Worm (Caenorhabditis elegans) whole organism, early embryonic: ENCODE results near the gene srh-61.

Experiments used
- B0310.2 ChIP-seq: sonication (generic microtip); optimal IDR thresholded peaks from 2 replicates; lab custom pipeline; 2016; ENCODE audit warnings: mild to moderate bottlenecking, missing genetic modification characterization, missing compliant biosample characterization
- F13C5.2 ChIP-seq: sonication (generic microtip); optimal IDR thresholded peaks from 2 replicates; lab custom pipeline; 2017; ENCODE audit warnings: mild to moderate bottlenecking, missing genetic modification characterization, inconsistent platforms, missing compliant biosample characterization
- aly-1 ChIP-seq: sonication (generic microtip); optimal IDR thresholded peaks from 2 replicates; lab custom pipeline; 2016; ENCODE audit warnings: missing genetic modification characterization, missing compliant biosample characterization
- ama-1 ChIP-seq: fragments of 150-350 bp; optimal IDR thresholded peaks from 2 replicates; lab custom pipeline; 2014
- ceh-13 ChIP-seq: fragments of 200-800 bp; sonication (Bioruptor generic); optimal IDR thresholded peaks from 2 replicates; lab custom pipeline; 2018; ENCODE audit warnings: mild to moderate bottlenecking, missing genetic modification characterization, missing compliant biosample characterization
- ceh-36 ChIP-seq: sonication (generic microtip); optimal IDR thresholded peaks from 2 replicates; lab custom pipeline; 2016; ENCODE audit warnings: missing genetic modification characterization, inconsistent platforms, missing compliant biosample characterization
- flt-1 ChIP-seq: fragments of 200-800 bp; sonication (Bioruptor generic); IDR thresholded peaks from 2 replicates; pipeline ENCODE4 v1.3.6; 2022; ENCODE audit warnings: missing genetic modification characterization, missing compliant biosample characterization
- hmbx-1 ChIP-seq: sonication (generic microtip); optimal IDR thresholded peaks from 2 replicates; lab custom pipeline; 2016; ENCODE audit warnings: mild to moderate bottlenecking, missing genetic modification characterization, missing compliant biosample characterization
- hmg-4 ChIP-seq: fragments of 200-800 bp; sonication (Bioruptor generic); optimal IDR thresholded peaks from 2 replicates; lab custom pipeline; 2018; ENCODE audit warnings: mild to moderate bottlenecking, missing genetic modification characterization, missing compliant biosample characterization
- pes-1 ChIP-seq: fragments of 200-800 bp; sonication (Bioruptor generic); IDR thresholded peaks from 2 replicates; pipeline ENCODE4 v1.3.6; 2022; ENCODE audit warnings: missing genetic modification reagents, missing genetic modification characterization, missing compliant biosample characterization
- tbx-11 ChIP-seq: fragments of 200-800 bp; sonication (Bioruptor generic); IDR thresholded peaks from 2 replicates; pipeline ENCODE4 v1.3.6; 2022; ENCODE audit warnings: missing genetic modification characterization, missing compliant biosample characterization

DNA sequence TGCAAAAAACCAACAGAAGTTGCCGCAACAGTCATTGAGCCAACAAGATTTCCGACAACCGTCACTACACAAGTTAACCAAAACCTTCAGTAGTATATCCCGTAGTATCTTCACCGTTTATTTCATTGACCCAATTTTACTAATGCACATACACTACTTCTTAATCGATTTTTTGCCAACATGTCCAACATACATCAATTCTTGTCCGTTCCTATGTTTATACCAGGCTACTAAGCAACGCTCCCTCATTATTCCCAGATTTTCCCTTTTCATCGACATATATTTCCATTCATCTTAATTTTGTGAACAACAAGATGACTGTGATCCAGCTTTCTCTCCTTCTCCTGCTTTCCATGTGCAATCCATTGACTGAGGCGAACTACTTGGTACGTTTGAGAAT lies 49.6 kb upstream of the srh-61 start, which contains the start of gene F49C5.7:
- TF ChIP-seq tbx-11 (GFP tag; lab: Robert Waterston, UW) (no peak), ama-1 (lab: Kevin White, UChicago) (no peak), flt-1 (GFP tag; lab: Robert Waterston, UW) (no peak), B0310.2 (tag; lab: Kevin White, UChicago) (no peak), hmbx-1 (tag; lab: Kevin White, UChicago) (no peak), aly-1 (tag; lab: Kevin White, UChicago) (no peak), ceh-36 (tag; lab: Kevin White, UChicago) (no peak), pes-1 (GFP tag; lab: Robert Waterston, UW) (no peak), F13C5.2 (tag; lab: Kevin White, UChicago) (no peak), hmg-4 (no peak), ceh-13 (no peak)
